Fruit fly (Drosophila melanogaster) S2 (cell line): Measurements from ENCODE around the gene CG18754.
A peak's percentile ranks its signal among the peaks of the same experiment; 100 is the strongest.

ENCODE experiments used
- CG8478 ChIP-seq: fragments of >200 bp; optimal IDR thresholded peaks from 2 replicates; lab custom pipeline; 2018
- CTCF ChIP-seq, 2 experiments: fragments of >200 bp; optimal IDR thresholded peaks; 2 replicates each; lab custom pipeline; 2018

Gene CG18754

dm6 chr3R:23683757-23684156 is at the start of gene CG18754:
Gene CG18754 (plus strand): TSS chr3R:23684057.
- TF ChIP-seq CTCF (optimal IDR thresholded peaks at IDR 0.05; lab: Kevin White, UChicago) (no peak), CG8478 (lab: Kevin White, UChicago) (no peak)

- TF ChIP-seq CG8478 (lab: Kevin White, UChicago) = no peak
- TF ChIP-seq CTCF (optimal IDR thresholded peaks at IDR 0.05; lab: Kevin White, UChicago) = peak; percentile 40 to 56
Measured at dm6 chr3R:23634789-23635188, 49.1 kb upstream of the CG18754 start.

dm6 chr3R:23637277-23637676 is 46.6 kb upstream of the CG18754 start:
- TF ChIP-seq CTCF (optimal IDR thresholded peaks at IDR 0.05; lab: Kevin White, UChicago) = no peak

dm6 chr3R:23638351-23638750 is 45.5 kb upstream of the CG18754 start:
- no peak for TF ChIP-seq CG8478 (lab: Kevin White, UChicago)

- no peak for TF ChIP-seq CG8478 (lab: Kevin White, UChicago)
- no peak for TF ChIP-seq CTCF (optimal IDR thresholded peaks at IDR 0.05; lab: Kevin White, UChicago)
Measured at dm6 chr3R:23639583-23639982, 44.3 kb upstream of the CG18754 start.

dm6 chr3R:23642836-23643235 is 41.0 kb upstream of the CG18754 start:
- TF ChIP-seq CG8478 (lab: Kevin White, UChicago) = no peak
- no peak for TF ChIP-seq CTCF (optimal IDR thresholded peaks at IDR 0.05; lab: Kevin White, UChicago)

- TF ChIP-seq CG8478 (lab: Kevin White, UChicago) (no peak), CTCF (optimal IDR thresholded peaks at IDR 0.05; lab: Kevin White, UChicago) (no peak)
Measured at dm6 chr3R:23646183-23646582, 37.7 kb upstream of the CG18754 start.

dm6 chr3R:23649831-23650230 is 34.0 kb upstream of the CG18754 start:
- TF ChIP-seq CG8478 (lab: Kevin White, UChicago) = no peak
- TF ChIP-seq CTCF (optimal IDR thresholded peaks at IDR 0.05; lab: Kevin White, UChicago) = no peak

dm6 chr3R:23652525-23653108 is 31.2 kb upstream of the CG18754 start:
- TF ChIP-seq CG8478 (lab: Kevin White, UChicago) (no peak), CTCF (optimal IDR thresholded peaks at IDR 0.05; lab: Kevin White, UChicago) (no peak)

dm6 chr3R:23655501-23655900 is 28.4 kb upstream of the CG18754 start:
- TF ChIP-seq CTCF (optimal IDR thresholded peaks at IDR 0.05; lab: Kevin White, UChicago) (no peak), CG8478 (lab: Kevin White, UChicago) (no peak)

dm6 chr3R:23657357-23658318 is 26.2 kb upstream of the CG18754 start:
- TF ChIP-seq CTCF (optimal IDR thresholded peaks at IDR 0.05; lab: Kevin White, UChicago) (peak; percentile 79 to 80), CG8478 (lab: Kevin White, UChicago) (no peak)

dm6 chr3R:23658948-23659347 is 24.9 kb upstream of the CG18754 start:
- TF ChIP-seq CG8478 (lab: Kevin White, UChicago) (no peak), CTCF (optimal IDR thresholded peaks at IDR 0.05; lab: Kevin White, UChicago) (no peak)

dm6 chr3R:23659598-23659997 is 24.3 kb upstream of the CG18754 start:
- TF ChIP-seq CG8478 (lab: Kevin White, UChicago) (no peak), CTCF (optimal IDR thresholded peaks at IDR 0.05; lab: Kevin White, UChicago) (no peak)

dm6 chr3R:23662782-23663181 is 21.1 kb upstream of the CG18754 start:
- no peak for TF ChIP-seq CTCF (optimal IDR thresholded peaks at IDR 0.05; lab: Kevin White, UChicago)

dm6 chr3R:23664437-23664836 is 19.4 kb upstream of the CG18754 start:
- TF ChIP-seq CG8478 (lab: Kevin White, UChicago) (no peak), CTCF (optimal IDR thresholded peaks at IDR 0.05; lab: Kevin White, UChicago) (no peak)
